Fruit fly (Drosophila melanogaster): ENCODE data around the gene C1GalTA.

dm6 chr2L:8993650-8994441, 42.8 kb upstream of the C1GalTA start, which contains the start of gene CG17906:
- TF ChIP-seq kay (GFP tag; optimal IDR thresholded peaks at IDR 0.05) = no peak
- no peak for TF ChIP-seq CG11696 (GFP tag; IDR thresholded peaks at IDR 0.05)
- no peak for TF ChIP-seq Hr78 (GFP tag; optimal IDR thresholded peaks at IDR 0.05)
- no peak for TF ChIP-seq Mrtf (GFP tag; IDR thresholded peaks at IDR 0.05)
- TF ChIP-seq Ravus (GFP tag; IDR thresholded peaks at IDR 0.05) = no peak
- no peak for TF ChIP-seq caup (GFP tag; optimal IDR thresholded peaks at IDR 0.05; ENCODE audit: severe bottlenecking)
- TF ChIP-seq Meics (GFP tag; optimal IDR thresholded peaks at IDR 0.05) = no peak
- TF ChIP-seq CG18262 (tag; optimal IDR thresholded peaks at IDR 0.05) = no peak
- TF ChIP-seq Ada2b (GFP tag; IDR thresholded peaks at IDR 0.05) = no peak
- TF ChIP-seq CG14710 (tag; optimal IDR thresholded peaks at IDR 0.05) = no peak

Data from whole organism, embryonic.